Worm (Caenorhabditis elegans) whole organism, L1 larva: ENCODE measurements around the gene C42D8.1.

Experiments
- ceh-82 ChIP-seq, 3 experiments: fragments of 150-350 bp in 1 of 3; sonication (generic microtip) in 2 of 3; optimal IDR thresholded peaks; 2 replicates each; lab custom pipeline; 2014 to 2017; ENCODE audit warnings: missing biosample characterization in 3 of 3, missing genetic modification characterization in 3 of 3
- jun-1 ChIP-seq: fragments of 150-350 bp; optimal IDR thresholded peaks from 2 replicates; lab custom pipeline; 2014; ENCODE audit warnings: missing biosample characterization, missing genetic modification reagents, missing genetic modification characterization

- TF ChIP-seq ceh-82 (tag; optimal IDR thresholded peaks at IDR 0.05; lab: Kevin White, UChicago) (no peak), jun-1 (tag; lab: Kevin White, UChicago) (no peak)
Observed at ce11 chrX:5151403-5151802, 42.1 kb downstream of the C42D8.1 start.
